Fruit fly (Drosophila melanogaster) whole organism, embryonic: Measurements from ENCODE around the gene CG42375.

Source experiments
- CG10543 ChIP-seq: fragments of 200-800 bp; sonication (Bioruptor generic); optimal IDR thresholded peaks from 3 replicates; lab custom pipeline; 2017; ENCODE audit warnings: missing biosample characterization, mild to moderate bottlenecking, missing genetic modification characterization, moderate library complexity
- CG11560 ChIP-seq: fragments of 200-800 bp; sonication (Bioruptor generic); IDR thresholded peaks from 3 replicates; pipeline ENCODE4 v1.3.6; 2022; ENCODE audit warnings: missing biosample characterization, missing genetic modification characterization
- CG12219 ChIP-seq: fragments of 200-800 bp; sonication (Bioruptor generic); optimal IDR thresholded peaks from 3 replicates; lab custom pipeline; 2018; ENCODE audit warnings: missing biosample characterization, mild to moderate bottlenecking, missing genetic modification characterization
- CG12299 ChIP-seq: fragments of 200-800 bp; sonication (Bioruptor generic); optimal IDR thresholded peaks from 2 replicates; lab custom pipeline; 2018; ENCODE audit warnings: missing biosample characterization, mild to moderate bottlenecking, missing genetic modification characterization
- CG14050 ChIP-seq: fragments of 200-800 bp; sonication (Bioruptor generic); IDR thresholded peaks from 3 replicates; pipeline ENCODE4 v1.3.6; 2022; ENCODE audit warnings: missing biosample characterization, missing genetic modification characterization
- CG15514 ChIP-seq: fragments of 200-800 bp; sonication (Bioruptor generic); optimal IDR thresholded peaks from 3 replicates; lab custom pipeline; 2017; ENCODE audit warnings: missing biosample characterization, missing genetic modification characterization, mild to moderate bottlenecking, moderate library complexity, missing genetic modification reagents
- CG1792 ChIP-seq: fragments of 200-800 bp; sonication (Bioruptor generic); optimal IDR thresholded peaks from 2 replicates; lab custom pipeline; 2016; ENCODE audit warnings: missing biosample characterization, missing genetic modification characterization
- CG30020 ChIP-seq: fragments of 200-800 bp; optimal IDR thresholded peaks from 2 replicates; lab custom pipeline; 2019; ENCODE audit warnings: missing biosample characterization, mild to moderate bottlenecking, missing genetic modification characterization, moderate library complexity
- CG30403 ChIP-seq: fragments of 200-800 bp; sonication (Bioruptor generic); optimal IDR thresholded peaks from 3 replicates; lab custom pipeline; 2016; ENCODE audit warnings: missing biosample characterization, missing genetic modification characterization
- CG3163 ChIP-seq: fragments of 200-800 bp; sonication (Bioruptor generic); optimal IDR thresholded peaks from 3 replicates; lab custom pipeline; 2016; ENCODE audit warnings: missing biosample characterization, missing genetic modification characterization
- CG32772 ChIP-seq: fragments of 200-800 bp; sonication (Bioruptor generic); IDR thresholded peaks from 2 replicates; pipeline ENCODE4 v1.3.6; 2022; ENCODE audit warnings: missing biosample characterization, missing genetic modification characterization
- CG34422 ChIP-seq: fragments of 200-800 bp; sonication (Bioruptor generic); IDR thresholded peaks from 3 replicates; pipeline ENCODE4 v1.3.6; 2022; ENCODE audit warnings: missing biosample characterization, missing genetic modification characterization
- CG4360 ChIP-seq: fragments of 200-800 bp; sonication (Bioruptor generic); IDR thresholded peaks from 2 replicates; pipeline ENCODE4 v1.3.6; 2022; ENCODE audit warnings: missing biosample characterization, missing genetic modification characterization
- CG4730 ChIP-seq: fragments of 200-800 bp; sonication (Bioruptor generic); IDR thresholded peaks from 2 replicates; pipeline ENCODE4 v1.3.6; 2022; ENCODE audit warnings: missing biosample characterization, missing genetic modification characterization
- CG6654 ChIP-seq: fragments of 200-800 bp; sonication (Bioruptor generic); optimal IDR thresholded peaks from 2 replicates; lab custom pipeline; 2017; ENCODE audit warnings: missing biosample characterization, mild to moderate bottlenecking, missing genetic modification characterization
- CG8281 ChIP-seq: fragments of 200-800 bp; sonication (Bioruptor generic); optimal IDR thresholded peaks from 2 replicates; lab custom pipeline; 2018; ENCODE audit warnings: missing biosample characterization, mild to moderate bottlenecking, missing genetic modification characterization, moderate library complexity
- CG8388 ChIP-seq: fragments of 200-800 bp; sonication (Bioruptor generic); optimal IDR thresholded peaks from 2 replicates; lab custom pipeline; 2019; ENCODE audit warnings: missing biosample characterization, mild to moderate bottlenecking, missing genetic modification characterization, moderate library complexity
- CG9817 ChIP-seq: fragments of 200-800 bp; sonication (Bioruptor generic); optimal IDR thresholded peaks from 2 replicates; lab custom pipeline; 2018; ENCODE audit warnings: missing biosample characterization, mild to moderate bottlenecking, missing genetic modification characterization, moderate library complexity
- CoRest ChIP-seq: fragments of 200-800 bp; sonication (Bioruptor generic); optimal IDR thresholded peaks from 3 replicates; lab custom pipeline; 2018; ENCODE audit warnings: missing biosample characterization, mild to moderate bottlenecking, missing genetic modification characterization, moderate library complexity
- D19A ChIP-seq: fragments of 200-800 bp; optimal IDR thresholded peaks from 3 replicates; lab custom pipeline; 2019; ENCODE audit warnings: missing biosample characterization, mild to moderate bottlenecking, missing genetic modification characterization, moderate library complexity
- Dad ChIP-seq: fragments of 200-800 bp; sonication (Bioruptor generic); optimal IDR thresholded peaks from 3 replicates; lab custom pipeline; 2016; ENCODE audit warnings: missing biosample characterization, missing genetic modification characterization
- Dek ChIP-seq: fragments of 200-800 bp; sonication (Bioruptor generic); optimal IDR thresholded peaks from 3 replicates; lab custom pipeline; 2019; ENCODE audit warnings: missing biosample characterization, mild to moderate bottlenecking, missing genetic modification characterization, moderate library complexity
- Dll ChIP-seq: fragments of 200-800 bp; sonication (Bioruptor generic); IDR thresholded peaks from 4 replicates; pipeline ENCODE4 v1.3.6; 2022; ENCODE audit warnings: missing biosample characterization, missing genetic modification characterization; ENCODE audit not compliant: partially characterized antibody
- Eip74EF ChIP-seq, 2 experiments: fragments of 200-800 bp in 1 of 2; fragments of >200 bp in 1 of 2; sonication (Bioruptor generic) in 1 of 2; optimal IDR thresholded peaks; 2 replicates each; lab custom pipeline; 2017 to 2019; ENCODE audit warnings: missing biosample characterization in 2 of 2, missing genetic modification characterization in 2 of 2, mild to moderate bottlenecking in 1 of 2, moderate library complexity in 1 of 2
- HHEX ChIP-seq: fragments of 200-800 bp; sonication (Bioruptor generic); optimal IDR thresholded peaks from 3 replicates; lab custom pipeline; 2017; ENCODE audit warnings: missing biosample characterization, mild to moderate bottlenecking, missing genetic modification characterization, missing genetic modification reagents
- HmgZ ChIP-seq: fragments of 200-800 bp; sonication (Bioruptor generic); optimal IDR thresholded peaks from 2 replicates; lab custom pipeline; 2018; ENCODE audit warnings: missing biosample characterization, mild to moderate bottlenecking, missing genetic modification characterization
- Mad ChIP-seq: fragments of 200-800 bp; sonication (Bioruptor generic); optimal IDR thresholded peaks from 2 replicates; lab custom pipeline; 2016; ENCODE audit warnings: missing biosample characterization, missing genetic modification characterization
- Max ChIP-seq: fragments of 200-800 bp; sonication (Bioruptor generic); optimal IDR thresholded peaks from 2 replicates; lab custom pipeline; 2016; ENCODE audit warnings: missing biosample characterization, mild to moderate bottlenecking, missing genetic modification characterization
- Oaz ChIP-seq: fragments of 200-800 bp; sonication (Bioruptor generic); IDR thresholded peaks from 2 replicates; pipeline ENCODE4 v1.3.6; 2022; ENCODE audit warnings: missing biosample characterization, missing genetic modification characterization
- Rx ChIP-seq: fragments of 200-800 bp; sonication (Bioruptor generic); IDR thresholded peaks from 2 replicates; pipeline ENCODE4 v1.3.6; 2022; ENCODE audit warnings: missing biosample characterization, missing genetic modification characterization
- Six4 ChIP-seq: fragments of 200-800 bp; sonication (Bioruptor generic); optimal IDR thresholded peaks from 2 replicates; lab custom pipeline; 2016; ENCODE audit warnings: missing biosample characterization, missing genetic modification characterization
- Sox100B ChIP-seq: fragments of 200-800 bp; sonication (Bioruptor generic); optimal IDR thresholded peaks from 3 replicates; lab custom pipeline; 2018; ENCODE audit warnings: missing biosample characterization, mild to moderate bottlenecking, missing genetic modification characterization
- Vsx1 ChIP-seq: fragments of 200-800 bp; sonication (Bioruptor generic); optimal IDR thresholded peaks from 2 replicates; lab custom pipeline; 2017; ENCODE audit warnings: missing biosample characterization, mild to moderate bottlenecking, missing genetic modification characterization, missing genetic modification reagents
- ara ChIP-seq: fragments of 200-800 bp; sonication (Bioruptor generic); IDR thresholded peaks from 2 replicates; pipeline ENCODE4 v1.3.6; 2022; ENCODE audit warnings: missing biosample characterization, missing genetic modification characterization
- az2 ChIP-seq: fragments of 200-800 bp; sonication (Bioruptor generic); optimal IDR thresholded peaks from 3 replicates; lab custom pipeline; 2016; ENCODE audit warnings: missing biosample characterization, missing genetic modification characterization
- cad ChIP-seq: fragments of >200 bp; optimal IDR thresholded peaks from 2 replicates; lab custom pipeline; 2017; ENCODE audit warnings: missing biosample characterization, missing genetic modification characterization
- chm ChIP-seq: fragments of 200-800 bp; sonication (Bioruptor generic); IDR thresholded peaks from 2 replicates; pipeline ENCODE4 v1.3.6; 2022; ENCODE audit warnings: missing biosample characterization, missing genetic modification characterization
- eyg ChIP-seq: fragments of 200-800 bp; sonication (Bioruptor generic); optimal IDR thresholded peaks from 3 replicates; lab custom pipeline; 2016; ENCODE audit warnings: missing biosample characterization, missing genetic modification characterization
- fru ChIP-seq: fragments of >200 bp; optimal IDR thresholded peaks from 2 replicates; lab custom pipeline; 2017
- lola ChIP-seq, 3 experiments: fragments of >200 bp in 2 of 3; fragments of 200-800 bp in 1 of 3; sonication (Bioruptor generic) in 1 of 3; optimal IDR thresholded peaks; 2 replicates each; lab custom pipeline; 2017 to 2019; ENCODE audit warnings: missing biosample characterization in 3 of 3, missing genetic modification characterization in 3 of 3, mild to moderate bottlenecking in 1 of 3, moderate library complexity in 1 of 3
- nmo ChIP-seq: fragments of 200-800 bp; sonication (Bioruptor generic); optimal IDR thresholded peaks from 2 replicates; lab custom pipeline; 2018; ENCODE audit warnings: missing biosample characterization, mild to moderate bottlenecking, missing genetic modification characterization, moderate library complexity
- sc ChIP-seq, 3 experiments: fragments of >200 bp in 2 of 3; fragments of 200-800 bp in 1 of 3; sonication (Bioruptor generic) in 1 of 3; optimal IDR thresholded peaks; 2 replicates in 2 of 3; 3 replicates in 1 of 3; lab custom pipeline; 2017; ENCODE audit warnings: mild to moderate bottlenecking in 1 of 3, missing biosample characterization in 1 of 3, missing genetic modification characterization in 1 of 3, missing genetic modification reagents in 1 of 3
- scrt ChIP-seq: fragments of 200-800 bp; sonication (Bioruptor generic); optimal IDR thresholded peaks from 2 replicates; lab custom pipeline; 2018; ENCODE audit warnings: missing biosample characterization, mild to moderate bottlenecking, missing genetic modification characterization, moderate library complexity
- so ChIP-seq: fragments of 200-800 bp; sonication (Bioruptor generic); IDR thresholded peaks from 3 replicates; pipeline ENCODE4 v1.3.6; 2022; ENCODE audit warnings: missing biosample characterization, missing genetic modification characterization
- stc ChIP-seq: fragments of 200-800 bp; sonication (Bioruptor generic); IDR thresholded peaks from 2 replicates; pipeline ENCODE4 v1.3.6; 2022; ENCODE audit warnings: missing biosample characterization, missing genetic modification characterization
- tin ChIP-seq: fragments of 200-800 bp; sonication (Bioruptor generic); optimal IDR thresholded peaks from 3 replicates; lab custom pipeline; 2016; ENCODE audit warnings: missing biosample characterization, missing genetic modification characterization
- trem ChIP-seq: fragments of 200-800 bp; optimal IDR thresholded peaks from 3 replicates; lab custom pipeline; 2019; ENCODE audit warnings: missing biosample characterization, mild to moderate bottlenecking, missing genetic modification characterization, moderate library complexity
- unpg ChIP-seq: fragments of 200-800 bp; sonication (Bioruptor generic); optimal IDR thresholded peaks from 3 replicates; lab custom pipeline; 2018; ENCODE audit warnings: missing biosample characterization, mild to moderate bottlenecking, missing genetic modification characterization, moderate library complexity

Gene CG42375

dm6 chr3R:13793979-13794665 lies 14.7 kb downstream of the CG42375 start (continued):
- TF ChIP-seq Max (peak; percentile 57), CG15514 (GFP tag; lab: Kevin White, UChicago) (no peak), CG4730 (GFP tag; lab: Robert Waterston, UW) (peak; percentile 45; the same call in 1 of the 2 replicates), unpg (GFP tag; lab: Kevin White, UChicago) (peak; percentile 83), CG4360 (0 out of 2 replicates have a peak, but pooled peaks have one; percentile 34), HmgZ (tag; lab: Kevin White, UChicago) (peak; percentile 21), CG14050 (GFP tag; lab: Robert Waterston, UW) (peak; percentile 33; the same call in 2 of the 3 replicates), CG30403 (peak; percentile 67), chm (GFP tag; lab: Robert Waterston, UW) (peak; percentile 31; the same call in 1 of the 2 replicates), Dek (tag; lab: Kevin White, UChicago) (peak; percentile 43), ara (GFP tag; lab: Robert Waterston, UW) (peak; percentile 67), CG30020 (tag; lab: Kevin White, UChicago) (peak; percentile 24), lola (GFP tag; optimal IDR thresholded peaks at IDR 0.05; lab: Kevin White, UChicago) (peak in 1 of 3 experiments; percentile 85), Vsx1 (GFP tag; lab: Kevin White, UChicago) (peak; percentile 11), CG11560 (tag; lab: Robert Waterston, UW) (no peak), eyg (no peak), az2 (GFP tag; lab: Kevin White, UChicago) (peak; percentile 81), HHEX (GFP tag; lab: Kevin White, UChicago) (peak; percentile 25), CG6654 (GFP tag; lab: Kevin White, UChicago) (no peak), CG12299 (peak; percentile 6), cad (GFP tag; lab: Kevin White, UChicago) (no peak), CG8281 (peak; percentile 14), so (GFP tag; lab: Robert Waterston, UW) (peak; percentile 56; the same call in 1 of the 3 replicates), Eip74EF (GFP tag; optimal IDR thresholded peaks at IDR 0.05; lab: Kevin White, UChicago) (peak in 1 of 2 experiments; percentile 4), scrt (GFP tag; lab: Kevin White, UChicago) (peak; percentile 26), Mad (GFP tag; lab: Kevin White, UChicago) (peak; percentile 26), stc (GFP tag; lab: Robert Waterston, UW) (peak; percentile 74), CG10543 (GFP tag; lab: Kevin White, UChicago) (no peak), CG12219 (peak; percentile 66), CG34422 (GFP tag; lab: Robert Waterston, UW) (peak; percentile 42; the same call in 2 of the 3 replicates), nmo (GFP tag; lab: Kevin White, UChicago) (peak; percentile 87), trem (tag; lab: Kevin White, UChicago) (peak; percentile 66), Dad (GFP tag; lab: Kevin White, UChicago) (no peak), D19A (tag; lab: Kevin White, UChicago) (peak; percentile 78), fru (lab: Kevin White, UChicago) (no peak), Sox100B (peak; percentile 69), tin (GFP tag; lab: Kevin White, UChicago) (peak; percentile 34), CG3163 (GFP tag; lab: Kevin White, UChicago) (no peak), CG8388 (GFP tag; lab: Kevin White, UChicago) (peak; percentile 86), Rx (GFP tag; lab: Robert Waterston, UW) (peak; percentile 33; the same call in 1 of the 2 replicates), CG1792 (GFP tag; lab: Kevin White, UChicago) (no peak), CG32772 (peak; percentile 70), CoRest (tag; lab: Kevin White, UChicago) (peak; percentile 74), Dll (no peak), Six4 (peak; percentile 40), Oaz (no peak), sc (optimal IDR thresholded peaks at IDR 0.05; lab: Kevin White, UChicago) (no peak), sc (GFP tag; optimal IDR thresholded peaks at IDR 0.05; lab: Kevin White, UChicago) (peak; percentile 78), CG9817 (tag; lab: Kevin White, UChicago) (peak; percentile 33)
